Worm (Caenorhabditis elegans): ENCODE data around the gene slc-5A12.

DNA sequence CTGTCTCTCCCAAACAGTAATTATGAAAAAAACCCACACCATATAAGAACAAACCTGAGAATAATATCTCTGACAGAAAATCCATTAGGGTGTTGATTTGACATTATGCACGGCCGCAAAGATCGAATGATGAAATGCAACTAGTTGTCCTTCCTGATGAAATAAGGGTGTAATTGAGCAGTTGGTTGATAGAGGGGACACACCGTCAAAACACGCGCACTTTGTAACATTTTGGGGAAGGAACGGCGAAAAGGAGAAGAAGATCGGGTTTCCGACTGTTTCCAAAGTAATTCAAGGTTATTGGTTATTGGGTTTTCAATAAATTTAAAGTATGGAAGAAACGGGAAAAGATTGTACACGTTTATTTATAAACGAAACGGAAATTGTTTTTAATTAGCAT lies 15.2 kb upstream of the slc-5A12 start, which contains the start of gene ZK822.1:
- no peak for TF ChIP-seq ztf-29 (GFP tag; IDR thresholded peaks at IDR 0.05)
- no peak for TF ChIP-seq tab-1 (GFP tag; IDR thresholded peaks at IDR 0.05)
- no peak for TF ChIP-seq ref-1 (GFP tag; conservative IDR thresholded peaks at IDR 0.05)
- TF ChIP-seq ztf-23 (GFP tag; IDR thresholded peaks at IDR 0.05), result no peak
- TF ChIP-seq flt-1 (GFP tag; IDR thresholded peaks at IDR 0.05), result no peak

All from whole organism, midembryonic.